Worm (Caenorhabditis elegans) whole organism, L4 larva: ENCODE results near the gene T14G10.8.

ENCODE experiments used
- madf-9 ChIP-seq: fragments of 200-800 bp; sonication (Bioruptor generic); conservative IDR thresholded peaks from 2 replicates; pipeline ENCODE4 v1.3.6; 2022; ENCODE audit warnings: missing genetic modification reagents, missing genetic modification characterization, missing compliant biosample characterization
- pha-4 ChIP-seq, 2 experiments: fragments of 150-350 bp in 1 of 2; fragments of 200-800 bp in 1 of 2; sonication (Bioruptor generic) in 1 of 2; IDR thresholded peaks in 1 of 2; optimal IDR thresholded peaks in 1 of 2; 2 replicates each; pipeline versions ENCODE4 v1.3.6 to Lab custom; 2014 to 2022; ENCODE audit warnings: missing genetic modification characterization in 2 of 2, missing genetic modification reagents in 2 of 2, missing biosample characterization in 1 of 2, missing compliant biosample characterization in 1 of 2

ce11 chrIV:10122205-10122604 is 24.6 kb downstream of the T14G10.8 start, which contains the start of gene irld-21:
- TF ChIP-seq madf-9 (GFP tag; lab: Robert Waterston, UW) (no peak), pha-4 (GFP tag; IDR thresholded peaks at IDR 0.05; lab: Robert Waterston, UW) (no peak), pha-4 (tag; optimal IDR thresholded peaks at IDR 0.05; lab: Kevin White, UChicago) (no peak)
